Fruit fly (Drosophila melanogaster) whole organism: Measurements from ENCODE around the gene CG8036.

ENCODE experiments used
- CG8478 ChIP-seq: fragments of >200 bp; optimal IDR thresholded peaks from 2 replicates; lab custom pipeline; 2018; ENCODE audit warnings: inconsistent platforms
- Dll ChIP-seq: fragments of >200 bp; optimal IDR thresholded peaks from 2 replicates; lab custom pipeline; 2017
- EcR ChIP-seq, 2 experiments: fragments of >200 bp; optimal IDR thresholded peaks; 2 replicates each; lab custom pipeline; 2017; ENCODE audit warnings: missing biosample characterization in 2 of 2, missing genetic modification characterization in 2 of 2, missing genetic modification reagents in 2 of 2
- pan ChIP-seq: fragments of >200 bp; optimal IDR thresholded peaks from 2 replicates; lab custom pipeline; 2017
- psq ChIP-seq: fragments of >200 bp; optimal IDR thresholded peaks from 2 replicates; lab custom pipeline; 2017
- usp ChIP-seq: fragments of >200 bp; optimal IDR thresholded peaks from 2 replicates; lab custom pipeline; 2017; ENCODE audit warnings: missing biosample characterization, missing genetic modification characterization, mixed read lengths

The CG8036 gene

dm6 chr3R:8673803-8674234 is 6.2 kb downstream of the CG8036 start, which contains the start of gene mRpL19:
TSS of gene mRpL19 (plus strand) at chr3R:8674109.
- no peak for TF ChIP-seq CG8478

dm6 chr3R:8676560-8677000 is 8.9 kb downstream of the CG8036 start, which contains the start of the genes Unc50, CG11755 and CG8043:
TSS of gene Unc50 (minus strand) at chr3R:8676613.
TSS of gene CG11755 (plus strand) at chr3R:8676915.
TSS of gene CG8043 (plus strand) at chr3R:8676915.
- TF ChIP-seq Dll, result no peak
- TF ChIP-seq psq, result no peak
- no peak for TF ChIP-seq CG8478
- TF ChIP-seq EcR (GFP tag; optimal IDR thresholded peaks at IDR 0.05; lab: Kevin White, UChicago), result no peak
- TF ChIP-seq pan, result no peak
- TF ChIP-seq usp, result no peak

dm6 chr3R:8679934-8680333 is 12.3 kb downstream of the CG8036 start, which contains the start of gene CG33325:
TSS of gene CG33325 (minus strand) at chr3R:8680034.
- TF ChIP-seq psq (no peak), CG8478 (no peak), pan (no peak)

dm6 chr3R:8680611-8681010 is 12.9 kb downstream of the CG8036 start:
- no peak for TF ChIP-seq pan
- no peak for TF ChIP-seq CG8478
- TF ChIP-seq EcR (GFP tag; optimal IDR thresholded peaks at IDR 0.05; lab: Kevin White, UChicago), result no peak
- TF ChIP-seq usp, result no peak
- no peak for TF ChIP-seq Dll
- no peak for TF ChIP-seq psq

- TF ChIP-seq CG8478 (no peak), psq (no peak), Dll (no peak), pan (no peak), usp (no peak), EcR (GFP tag; optimal IDR thresholded peaks at IDR 0.05; lab: Kevin White, UChicago) (no peak)
Measured at dm6 chr3R:8683280-8683679, 15.6 kb downstream of the CG8036 start.

- TF ChIP-seq psq, result no peak
- no peak for TF ChIP-seq Dll
- no peak for TF ChIP-seq usp
- no peak for TF ChIP-seq EcR (GFP tag; optimal IDR thresholded peaks at IDR 0.05; lab: Kevin White, UChicago)
- no peak for TF ChIP-seq pan
Measured at dm6 chr3R:8684328-8685177, 16.9 kb downstream of the CG8036 start, which contains the start of gene CG44227. TSS of gene CG44227 (minus strand) at chr3R:8685176.

- no peak for TF ChIP-seq Dll
- TF ChIP-seq psq, result no peak
- no peak for TF ChIP-seq usp
- no peak for TF ChIP-seq CG8478
- TF ChIP-seq pan, result no peak
- TF ChIP-seq EcR (GFP tag; optimal IDR thresholded peaks at IDR 0.05; lab: Kevin White, UChicago), result no peak
Measured at dm6 chr3R:8686446-8686845, 18.8 kb downstream of the CG8036 start.

- TF ChIP-seq psq (no peak), CG8478 (no peak), pan (no peak), Dll (no peak), EcR (GFP tag; optimal IDR thresholded peaks at IDR 0.05; lab: Kevin White, UChicago) (no peak), usp (no peak)
Measured at dm6 chr3R:8694110-8694826, 26.6 kb downstream of the CG8036 start.

dm6 chr3R:8697772-8698259 is 30.1 kb downstream of the CG8036 start, which contains the start of gene hb:
TSS of gene hb (minus strand) at chr3R:8697822.
- TF ChIP-seq psq, result no peak
- TF ChIP-seq pan, result no peak
- TF ChIP-seq EcR (GFP tag; optimal IDR thresholded peaks at IDR 0.05; lab: Kevin White, UChicago), result no peak
- no peak for TF ChIP-seq CG8478
- TF ChIP-seq Dll, result no peak
- no peak for TF ChIP-seq usp

dm6 chr3R:8699230-8699629 is 31.6 kb downstream of the CG8036 start:
- TF ChIP-seq Dll (no peak), pan (no peak), usp (no peak), psq (no peak), EcR (GFP tag; optimal IDR thresholded peaks at IDR 0.05; lab: Kevin White, UChicago) (no peak), CG8478 (no peak)

- TF ChIP-seq EcR (GFP tag; optimal IDR thresholded peaks at IDR 0.05; lab: Kevin White, UChicago), result no peak
- no peak for TF ChIP-seq CG8478
- no peak for TF ChIP-seq Dll
- TF ChIP-seq psq, result no peak
- TF ChIP-seq pan, result no peak
- no peak for TF ChIP-seq usp
Measured at dm6 chr3R:8700660-8701059, 33.0 kb downstream of the CG8036 start.

- TF ChIP-seq psq (no peak), EcR (GFP tag; optimal IDR thresholded peaks at IDR 0.05; lab: Kevin White, UChicago) (no peak)
Measured at dm6 chr3R:8701197-8701596, 33.5 kb downstream of the CG8036 start.

- TF ChIP-seq CG8478 (no peak), psq (no peak), pan (no peak), usp (no peak), EcR (GFP tag; optimal IDR thresholded peaks at IDR 0.05; lab: Kevin White, UChicago) (no peak), Dll (no peak)
Measured at dm6 chr3R:8704669-8705068, 37.0 kb downstream of the CG8036 start.
